Worm (Caenorhabditis elegans) whole organism, early embryonic: ENCODE results near the gene gst-5.
"Not testable (repeated sequence)": the region's sequence is repeated elsewhere in the genome, so short reads cannot be mapped to it uniquely, and the experiment has no call there.

Source experiments
- B0310.2 ChIP-seq: sonication (generic microtip); optimal IDR thresholded peaks from 2 replicates; lab custom pipeline; 2016; ENCODE audit warnings: mild to moderate bottlenecking, missing genetic modification characterization, missing compliant biosample characterization
- F13C5.2 ChIP-seq: sonication (generic microtip); optimal IDR thresholded peaks from 2 replicates; lab custom pipeline; 2017; ENCODE audit warnings: mild to moderate bottlenecking, missing genetic modification characterization, inconsistent platforms, missing compliant biosample characterization
- aly-1 ChIP-seq: sonication (generic microtip); optimal IDR thresholded peaks from 2 replicates; lab custom pipeline; 2016; ENCODE audit warnings: missing genetic modification characterization, missing compliant biosample characterization
- ama-1 ChIP-seq: fragments of 150-350 bp; optimal IDR thresholded peaks from 2 replicates; lab custom pipeline; 2014
- ceh-13 ChIP-seq: fragments of 200-800 bp; sonication (Bioruptor generic); optimal IDR thresholded peaks from 2 replicates; lab custom pipeline; 2018; ENCODE audit warnings: mild to moderate bottlenecking, missing genetic modification characterization, missing compliant biosample characterization
- ceh-36 ChIP-seq: sonication (generic microtip); optimal IDR thresholded peaks from 2 replicates; lab custom pipeline; 2016; ENCODE audit warnings: missing genetic modification characterization, inconsistent platforms, missing compliant biosample characterization
- ets-7 ChIP-seq: sonication (generic microtip); optimal IDR thresholded peaks from 2 replicates; lab custom pipeline; 2016; ENCODE audit warnings: missing genotype, missing genetic modification characterization, missing compliant biosample characterization
- flt-1 ChIP-seq: fragments of 200-800 bp; sonication (Bioruptor generic); IDR thresholded peaks from 2 replicates; pipeline ENCODE4 v1.3.6; 2022; ENCODE audit warnings: missing genetic modification characterization, missing compliant biosample characterization
- hmbx-1 ChIP-seq: sonication (generic microtip); optimal IDR thresholded peaks from 2 replicates; lab custom pipeline; 2016; ENCODE audit warnings: mild to moderate bottlenecking, missing genetic modification characterization, missing compliant biosample characterization
- hmg-4 ChIP-seq: fragments of 200-800 bp; sonication (Bioruptor generic); optimal IDR thresholded peaks from 2 replicates; lab custom pipeline; 2018; ENCODE audit warnings: mild to moderate bottlenecking, missing genetic modification characterization, missing compliant biosample characterization
- hnd-1 ChIP-seq: sonication (generic microtip); optimal IDR thresholded peaks from 2 replicates; lab custom pipeline; 2016; ENCODE audit warnings: missing genetic modification characterization, missing compliant biosample characterization
- pes-1 ChIP-seq: fragments of 200-800 bp; sonication (Bioruptor generic); IDR thresholded peaks from 2 replicates; pipeline ENCODE4 v1.3.6; 2022; ENCODE audit warnings: missing genetic modification reagents, missing genetic modification characterization, missing compliant biosample characterization
- scrt-1 ChIP-seq: fragments of 200-800 bp; sonication (Bioruptor generic); IDR thresholded peaks from 2 replicates; pipeline ENCODE4 v1.3.6; 2022; ENCODE audit warnings: missing genetic modification characterization, missing compliant biosample characterization
- sea-1 ChIP-seq: fragments of 200-800 bp; sonication (Bioruptor generic); conservative IDR thresholded peaks from 2 replicates; pipeline ENCODE4 v1.3.6; 2022; ENCODE audit warnings: missing genetic modification characterization, missing compliant biosample characterization
- tbx-11 ChIP-seq: fragments of 200-800 bp; sonication (Bioruptor generic); IDR thresholded peaks from 2 replicates; pipeline ENCODE4 v1.3.6; 2022; ENCODE audit warnings: missing genetic modification characterization, missing compliant biosample characterization
- tbx-37 ChIP-seq: fragments of 200-800 bp; sonication (Bioruptor generic); conservative IDR thresholded peaks from 2 replicates; pipeline ENCODE4 v1.3.6; 2022; ENCODE audit warnings: missing genetic modification reagents, missing genetic modification characterization, missing compliant biosample characterization
- tra-4 ChIP-seq: sonication (generic microtip); optimal IDR thresholded peaks from 2 replicates; lab custom pipeline; 2017; ENCODE audit warnings: missing genetic modification characterization, missing compliant biosample characterization

Gene gst-5

DNA sequence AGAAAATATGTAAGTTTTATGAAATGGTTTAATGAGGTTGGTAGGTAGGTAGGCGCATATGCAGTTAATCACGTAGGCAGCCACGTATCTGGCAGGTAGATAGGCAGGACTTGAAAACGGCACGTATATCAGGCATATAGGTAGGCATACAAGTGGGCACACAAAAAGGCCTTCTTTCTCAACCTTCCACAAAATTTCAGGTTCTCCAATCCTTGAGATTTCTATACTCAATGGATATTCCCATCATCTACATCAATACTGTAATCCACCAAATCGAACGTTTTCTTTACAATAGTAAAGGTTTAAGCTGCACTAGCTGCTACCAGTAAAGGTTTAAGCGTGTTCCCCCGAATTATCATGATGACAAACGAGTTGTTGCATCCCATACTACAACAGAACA, 17.8 kb upstream of the gst-5 start:
- no peak for TF ChIP-seq ets-7
- TF ChIP-seq F13C5.2 (tag; lab: Kevin White, UChicago), result no peak
- TF ChIP-seq flt-1 (GFP tag; lab: Robert Waterston, UW), result no peak
- TF ChIP-seq B0310.2, result no peak
- no peak for TF ChIP-seq tra-4 (tag; lab: Kevin White, UChicago)
- TF ChIP-seq sea-1, result no peak
- TF ChIP-seq tbx-37, result no peak
- no peak for TF ChIP-seq ama-1
- TF ChIP-seq hnd-1 (tag; lab: Kevin White, UChicago), result no peak

DNA sequence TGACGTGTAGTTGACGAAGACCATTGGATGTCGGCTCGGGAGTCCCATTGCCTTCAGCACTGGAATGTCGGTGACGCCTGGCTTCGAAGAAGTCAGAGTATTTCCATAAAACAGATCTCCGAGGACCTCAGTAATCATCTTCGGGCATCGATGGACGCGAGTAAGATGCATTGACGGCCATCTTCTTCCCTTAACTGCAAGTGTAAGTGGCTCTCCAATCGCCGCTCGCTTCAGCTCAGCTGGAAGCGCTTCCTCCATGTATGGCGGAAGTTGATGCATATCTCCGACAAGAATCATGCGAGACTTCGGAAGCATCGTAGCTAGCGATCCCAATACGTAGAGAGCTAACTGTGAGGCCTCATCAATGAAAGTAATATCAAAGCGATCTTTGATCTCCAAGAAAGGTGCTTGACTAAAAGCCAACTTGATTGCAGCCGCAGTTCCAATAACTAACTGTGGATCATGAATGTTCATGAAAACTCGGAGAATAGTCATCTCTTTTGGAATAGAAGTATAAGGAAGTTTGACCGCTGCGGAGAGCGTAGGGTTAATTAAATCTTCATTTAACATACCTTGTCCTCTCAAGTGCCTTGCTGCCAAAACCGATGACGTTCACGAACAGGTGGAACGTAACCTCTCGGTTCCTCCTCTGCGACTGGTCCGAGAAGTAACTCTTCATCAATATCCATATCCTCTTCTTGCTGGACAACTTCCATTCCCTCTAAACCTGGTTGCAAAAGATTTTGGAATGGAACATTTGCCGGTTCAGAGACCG, 16.0 kb upstream of the gst-5 start:
- TF ChIP-seq hmg-4, result no peak
- no peak for TF ChIP-seq ceh-36 (tag; lab: Kevin White, UChicago)
- no peak for TF ChIP-seq tbx-37
- no peak for TF ChIP-seq ceh-13 (GFP tag; lab: Kevin White, UChicago)
- TF ChIP-seq hmbx-1 (tag; lab: Kevin White, UChicago), result no peak
- no peak for TF ChIP-seq ets-7
- TF ChIP-seq pes-1 (GFP tag; lab: Robert Waterston, UW), result no peak
- no peak for TF ChIP-seq F13C5.2 (tag; lab: Kevin White, UChicago)
- TF ChIP-seq B0310.2, result no peak
- TF ChIP-seq sea-1, result no peak

DNA sequence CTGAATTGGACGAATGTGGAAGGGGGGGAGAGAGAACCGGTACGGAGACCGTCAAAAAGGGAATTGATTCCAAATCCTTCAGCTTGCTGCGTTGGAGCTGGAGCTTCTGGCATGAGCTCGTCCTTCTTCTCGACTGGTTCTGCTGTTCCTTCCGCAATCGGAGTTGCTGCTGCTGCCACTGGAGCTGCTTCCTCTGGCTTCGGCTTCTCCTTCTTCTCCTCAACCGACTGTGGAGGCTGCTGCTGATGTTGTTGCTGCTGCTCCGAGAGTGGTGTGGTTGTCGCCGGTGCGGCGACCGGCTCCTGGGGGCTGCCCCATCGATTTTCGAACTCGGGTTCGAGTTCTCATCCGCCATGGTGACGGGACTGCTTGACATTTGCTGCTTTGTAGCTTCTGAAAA, 15.4 kb upstream of the gst-5 start, which contains the start of gene R03D7.2:
Gene R03D7.2 (minus strand): TSS at position 399 of the 400 bp plus-strand sequence.
- TF ChIP-seq B0310.2 (no peak), tbx-11 (GFP tag; lab: Robert Waterston, UW) (no peak), ceh-13 (GFP tag; lab: Kevin White, UChicago) (no peak), scrt-1 (GFP tag; lab: Robert Waterston, UW) (no peak), ceh-36 (tag; lab: Kevin White, UChicago) (no peak), ama-1 (no peak), tra-4 (tag; lab: Kevin White, UChicago) (no peak), hnd-1 (tag; lab: Kevin White, UChicago) (no peak), ets-7 (no peak)

DNA sequence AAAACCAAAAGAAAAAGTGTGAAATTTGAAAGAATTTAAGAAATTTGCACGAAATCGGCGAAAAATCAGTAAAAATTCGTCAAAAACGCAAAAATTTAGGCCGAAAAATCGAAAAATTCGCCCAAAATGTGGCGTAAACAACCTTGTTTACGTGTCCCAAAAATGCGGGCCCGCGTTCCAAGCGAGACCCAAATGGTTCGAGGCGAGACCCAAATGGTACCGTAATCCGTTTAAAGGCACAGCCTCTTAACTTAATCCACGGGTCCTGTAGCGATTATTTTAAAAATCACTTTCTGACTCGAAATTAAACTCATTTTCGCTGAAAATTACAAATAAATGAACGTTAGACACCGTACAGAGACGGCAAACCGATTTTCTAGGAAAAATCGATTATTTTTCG, 14.8 kb upstream of the gst-5 start:
- TF ChIP-seq pes-1 (GFP tag; lab: Robert Waterston, UW) (no peak), ceh-36 (tag; lab: Kevin White, UChicago) (no peak), sea-1 (no peak), hmg-4 (no peak), hnd-1 (tag; lab: Kevin White, UChicago) (no peak), aly-1 (tag; lab: Kevin White, UChicago) (no peak), B0310.2 (no peak), hmbx-1 (tag; lab: Kevin White, UChicago) (no peak), F13C5.2 (tag; lab: Kevin White, UChicago) (no peak), ama-1 (no peak), ceh-13 (GFP tag; lab: Kevin White, UChicago) (no peak), tra-4 (tag; lab: Kevin White, UChicago) (no peak)

DNA sequence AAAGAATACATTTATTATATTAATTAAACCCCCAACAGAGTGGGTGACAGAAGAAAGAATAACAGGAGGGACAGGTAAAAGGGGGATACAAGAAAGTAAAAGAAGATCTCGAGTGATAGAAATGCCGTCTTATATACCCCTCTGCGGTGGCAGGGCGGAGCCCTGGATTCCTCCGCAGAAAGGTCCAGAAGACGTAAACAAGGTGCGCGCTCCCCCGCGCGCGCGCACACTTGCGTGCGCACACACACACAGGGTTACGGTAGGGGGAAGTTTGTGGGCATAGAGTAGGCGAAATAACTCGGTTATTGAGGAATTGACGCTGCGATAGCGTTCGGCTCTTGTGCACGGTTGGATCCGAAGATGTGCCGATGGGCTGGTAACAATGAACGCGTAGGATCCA, 8.2 kb upstream of the gst-5 start, which contains the start of gene R03D7.15:
Gene R03D7.15 (plus strand): TSS at position 299 of the 400 bp plus-strand sequence.
- not testable (repeated sequence) for TF ChIP-seq scrt-1 (GFP tag; lab: Robert Waterston, UW); hmg-4; tbx-11 (GFP tag; lab: Robert Waterston, UW)

DNA sequence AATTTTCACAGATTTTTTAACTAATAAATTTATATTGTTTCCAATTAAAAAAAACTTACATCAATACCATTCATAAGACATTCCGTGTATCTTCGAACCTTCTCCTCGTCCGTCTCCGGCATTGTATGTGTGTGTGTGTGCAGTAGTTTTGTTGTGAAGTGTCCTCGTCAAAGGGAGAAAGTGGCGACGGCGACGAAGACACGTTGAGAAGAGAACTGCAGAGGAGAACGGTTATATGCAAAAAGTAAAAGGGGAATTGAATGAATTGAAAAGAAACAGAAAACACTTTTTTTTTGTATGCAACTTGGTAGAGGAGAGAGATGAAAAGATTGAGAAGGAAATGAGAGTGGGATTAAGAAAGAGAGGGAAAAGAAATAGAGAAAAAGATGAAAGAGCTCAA, 4.7 kb upstream of the gst-5 start:
- TF ChIP-seq hmg-4 (no peak), hmbx-1 (tag; lab: Kevin White, UChicago) (no peak), tra-4 (tag; lab: Kevin White, UChicago) (no peak), pes-1 (GFP tag; lab: Robert Waterston, UW) (no peak), F13C5.2 (tag; lab: Kevin White, UChicago) (no peak), flt-1 (GFP tag; lab: Robert Waterston, UW) (no peak), scrt-1 (GFP tag; lab: Robert Waterston, UW) (no peak)

DNA sequence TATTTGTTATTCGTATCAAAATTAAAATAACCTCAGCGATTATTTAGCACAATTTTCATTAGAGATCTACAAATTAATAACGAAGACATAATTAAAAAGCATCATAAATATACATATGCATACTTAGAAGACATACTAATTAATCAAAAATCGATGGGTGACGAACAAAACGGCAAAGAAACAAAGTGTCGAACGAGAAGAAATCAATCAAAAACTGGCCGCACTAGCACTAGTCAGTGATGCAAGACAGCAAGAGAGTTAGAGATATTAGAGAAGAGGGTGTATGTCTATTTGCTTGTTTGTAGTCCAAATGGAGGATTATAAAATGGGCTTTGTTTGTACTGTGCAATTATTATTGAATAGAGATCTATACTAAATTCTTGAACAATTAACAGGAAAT, 3.3 kb upstream of the gst-5 start:
- TF ChIP-seq hmg-4, result no peak
- no peak for TF ChIP-seq sea-1
- no peak for TF ChIP-seq tra-4 (tag; lab: Kevin White, UChicago)
- no peak for TF ChIP-seq tbx-37
- no peak for TF ChIP-seq B0310.2
- no peak for TF ChIP-seq hnd-1 (tag; lab: Kevin White, UChicago)
- no peak for TF ChIP-seq scrt-1 (GFP tag; lab: Robert Waterston, UW)
- no peak for TF ChIP-seq ama-1
- TF ChIP-seq F13C5.2 (tag; lab: Kevin White, UChicago), result no peak
- TF ChIP-seq pes-1 (GFP tag; lab: Robert Waterston, UW), result no peak
- TF ChIP-seq ets-7, result no peak
- TF ChIP-seq aly-1 (tag; lab: Kevin White, UChicago), result no peak
- TF ChIP-seq hmbx-1 (tag; lab: Kevin White, UChicago), result no peak
- no peak for TF ChIP-seq ceh-36 (tag; lab: Kevin White, UChicago)
- TF ChIP-seq ceh-13 (GFP tag; lab: Kevin White, UChicago), result no peak
- no peak for TF ChIP-seq tbx-11 (GFP tag; lab: Robert Waterston, UW)

DNA sequence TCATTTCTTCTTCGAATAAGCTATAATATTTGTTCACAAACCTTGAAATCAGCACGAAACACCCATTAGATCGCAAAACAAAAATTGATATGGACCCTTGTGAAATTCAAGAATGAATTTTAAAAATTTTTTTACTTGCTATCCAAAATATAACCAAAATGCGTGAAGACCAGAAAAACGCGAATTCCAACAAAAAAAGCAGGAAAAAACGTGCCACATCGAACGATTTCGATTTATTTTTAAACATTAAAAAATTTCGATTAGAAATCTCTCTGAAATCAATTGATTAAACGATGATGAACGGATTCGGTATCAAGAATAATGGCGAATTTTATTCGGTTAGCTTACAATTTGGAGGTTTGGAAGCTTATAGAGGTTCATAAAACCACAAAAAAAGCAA, 2.8 kb upstream of the gst-5 start, which contains the start of the genes tceb-3 and gskl-1:
Gene tceb-3 (minus strand): TSS at position 101 of the 400 bp plus-strand sequence.
Gene gskl-1 (plus strand): TSS at position 243 of the 400 bp plus-strand sequence.
- TF ChIP-seq ceh-13 (GFP tag; lab: Kevin White, UChicago), result no peak
